Worm (Caenorhabditis elegans) whole organism, L3 larva: Measurements from ENCODE around the gene tre-5.

Source experiments
- ama-1 ChIP-seq: fragments of 150-350 bp; optimal IDR thresholded peaks from 2 replicates; lab custom pipeline; 2018
- ceh-9 ChIP-seq: sonication (generic microtip); optimal IDR thresholded peaks from 2 replicates; lab custom pipeline; 2018; ENCODE audit warnings: missing biosample characterization, missing genetic modification characterization
- daf-12 ChIP-seq: fragments of 150-350 bp; optimal IDR thresholded peaks from 2 replicates; lab custom pipeline; 2014; ENCODE audit warnings: missing biosample characterization, missing genetic modification reagents, missing genetic modification characterization
- elt-3 ChIP-seq, 3 experiments: fragments of 150-350 bp in 1 of 3; sonication (generic microtip) in 2 of 3; optimal IDR thresholded peaks; 2 replicates in 2 of 3; 4 replicates in 1 of 3; lab custom pipeline; 2014 to 2017; ENCODE audit warnings: missing biosample characterization in 3 of 3, missing genetic modification characterization in 3 of 3
- skn-1 ChIP-seq: fragments of 150-350 bp; optimal IDR thresholded peaks from 2 replicates; lab custom pipeline; 2014; ENCODE audit warnings: missing biosample characterization, missing genetic modification characterization
- unc-39 ChIP-seq: sonication (generic microtip); optimal IDR thresholded peaks from 4 replicates; lab custom pipeline; 2017; ENCODE audit warnings: missing biosample characterization, missing genetic modification characterization
- zag-1 ChIP-seq: fragments of 150-350 bp; optimal IDR thresholded peaks from 2 replicates; lab custom pipeline; 2014; ENCODE audit warnings: missing biosample characterization, missing genetic modification characterization

DNA sequence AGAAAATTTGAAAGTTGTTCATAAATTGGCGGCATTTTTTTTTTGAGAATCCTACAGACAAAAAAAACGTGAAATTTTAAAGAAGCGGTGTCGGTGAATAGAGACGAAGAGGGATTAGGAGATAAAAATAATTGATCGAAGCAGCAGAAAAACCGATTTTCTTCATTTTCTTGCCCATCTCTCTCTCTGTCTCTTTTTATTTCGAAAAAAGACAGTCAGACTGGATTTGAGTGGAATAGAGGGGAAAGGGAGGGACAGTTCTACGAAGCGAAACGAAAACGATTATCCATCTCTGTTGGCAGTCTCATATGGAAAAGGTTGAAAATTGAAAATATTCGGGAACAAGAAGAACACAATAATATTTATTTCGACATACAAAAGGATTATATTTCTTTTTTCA is 25.5 kb downstream of the tre-5 start:
- TF ChIP-seq ceh-9 (tag; lab: Kevin White, UChicago), result no peak
- TF ChIP-seq zag-1 (tag; lab: Kevin White, UChicago), result no peak
- TF ChIP-seq daf-12, result no peak
- no peak for TF ChIP-seq skn-1 (tag; lab: Kevin White, UChicago)
- no peak for TF ChIP-seq elt-3 (tag; optimal IDR thresholded peaks at IDR 0.05; lab: Kevin White, UChicago)
- TF ChIP-seq unc-39 (tag; lab: Kevin White, UChicago), result no peak
- no peak for TF ChIP-seq ama-1
